Fruit fly (Drosophila melanogaster) whole organism, prepupa: Measurements from ENCODE around the gene CG1273.

Experiments used
- Blimp-1 ChIP-seq: fragments of 200-800 bp; sonication (Bioruptor generic); optimal IDR thresholded peaks from 3 replicates; lab custom pipeline; 2017; ENCODE audit warnings: missing biosample characterization, missing genetic modification characterization, mild to moderate bottlenecking, moderate library complexity, missing genetic modification reagents
- CG10631 ChIP-seq: fragments of 200-800 bp; sonication (Bioruptor generic); optimal IDR thresholded peaks from 2 replicates; lab custom pipeline; 2016; ENCODE audit warnings: missing biosample characterization, missing genetic modification characterization
- CG10669 ChIP-seq: fragments of 200-800 bp; sonication (Bioruptor generic); optimal IDR thresholded peaks from 3 replicates; lab custom pipeline; 2018; ENCODE audit warnings: missing biosample characterization, mild to moderate bottlenecking, missing genetic modification characterization, moderate library complexity
- CG11294 ChIP-seq: fragments of 200-800 bp; sonication (Bioruptor generic); IDR thresholded peaks from 2 replicates; pipeline ENCODE4 v1.3.6; 2022; ENCODE audit warnings: missing biosample characterization, missing genetic modification characterization
- CG11762 ChIP-seq: fragments of 200-800 bp; sonication (Bioruptor generic); optimal IDR thresholded peaks from 3 replicates; lab custom pipeline; 2016; ENCODE audit warnings: missing biosample characterization, missing genetic modification characterization; ENCODE audit not compliant: insufficient read depth
- CG11902 ChIP-seq: fragments of 200-800 bp; sonication (Bioruptor generic); optimal IDR thresholded peaks from 3 replicates; lab custom pipeline; 2016; ENCODE audit warnings: missing biosample characterization, missing genetic modification characterization
- CG15336 ChIP-seq: fragments of 200-800 bp; sonication (Bioruptor generic); IDR thresholded peaks from 2 replicates; pipeline ENCODE4 v1.3.6; 2022; ENCODE audit warnings: missing biosample characterization, missing genetic modification characterization
- CG1621 ChIP-seq: fragments of 200-800 bp; sonication (Bioruptor generic); optimal IDR thresholded peaks from 3 replicates; lab custom pipeline; 2018; ENCODE audit warnings: missing biosample characterization, mild to moderate bottlenecking, missing genetic modification characterization
- CG16779 ChIP-seq: fragments of 200-800 bp; sonication (Bioruptor generic); optimal IDR thresholded peaks from 3 replicates; lab custom pipeline; 2017; ENCODE audit warnings: missing biosample characterization, mild to moderate bottlenecking, missing genetic modification characterization
- CG3032 ChIP-seq: fragments of 200-800 bp; optimal IDR thresholded peaks from 2 replicates; lab custom pipeline; 2019; ENCODE audit warnings: missing biosample characterization, mild to moderate bottlenecking, missing genetic modification characterization, moderate library complexity
- CG31627 ChIP-seq: fragments of 200-800 bp; sonication (Bioruptor generic); optimal IDR thresholded peaks from 3 replicates; lab custom pipeline; 2016; ENCODE audit warnings: missing biosample characterization, missing genetic modification characterization
- CG32006 ChIP-seq: fragments of 200-800 bp; sonication (Bioruptor generic); optimal IDR thresholded peaks from 3 replicates; lab custom pipeline; 2017; ENCODE audit warnings: missing biosample characterization, mild to moderate bottlenecking, missing genetic modification characterization
- CG4318 ChIP-seq: fragments of 200-800 bp; sonication (Bioruptor generic); optimal IDR thresholded peaks from 3 replicates; lab custom pipeline; 2017; ENCODE audit warnings: missing biosample characterization, mild to moderate bottlenecking, missing genetic modification characterization
- CG6792 ChIP-seq: fragments of 200-800 bp; sonication (Bioruptor generic); optimal IDR thresholded peaks from 3 replicates; lab custom pipeline; 2016; ENCODE audit warnings: missing biosample characterization, missing genetic modification characterization
- CG6808 ChIP-seq: fragments of 200-800 bp; sonication (Bioruptor generic); optimal IDR thresholded peaks from 3 replicates; lab custom pipeline; 2017; ENCODE audit warnings: missing biosample characterization, missing genetic modification characterization, mild to moderate bottlenecking, moderate library complexity, missing genetic modification reagents
- CG6854 ChIP-seq: fragments of 200-800 bp; sonication (Bioruptor generic); optimal IDR thresholded peaks from 2 replicates; lab custom pipeline; 2017; ENCODE audit warnings: missing biosample characterization, mild to moderate bottlenecking, missing genetic modification characterization
- CG7368 ChIP-seq: fragments of 200-800 bp; sonication (Bioruptor generic); optimal IDR thresholded peaks from 3 replicates; lab custom pipeline; 2016; ENCODE audit warnings: missing biosample characterization, missing genetic modification characterization
- CG8319 ChIP-seq: fragments of 200-800 bp; sonication (Bioruptor generic); optimal IDR thresholded peaks from 3 replicates; lab custom pipeline; 2016; ENCODE audit warnings: missing biosample characterization, missing genetic modification characterization
- CG9139 ChIP-seq: fragments of 200-800 bp; sonication (Bioruptor generic); optimal IDR thresholded peaks from 3 replicates; lab custom pipeline; 2017; ENCODE audit warnings: missing biosample characterization, mild to moderate bottlenecking, missing genetic modification characterization
- Eip75B ChIP-seq: fragments of 200-800 bp; sonication (Bioruptor generic); optimal IDR thresholded peaks from 3 replicates; lab custom pipeline; 2016; ENCODE audit warnings: missing biosample characterization, missing genetic modification characterization
- Eip78C ChIP-seq: fragments of 200-800 bp; sonication (Bioruptor generic); peaks from one replicate; lab custom pipeline; 2016; ENCODE audit warnings: missing biosample characterization, missing genetic modification characterization
- Ets21C ChIP-seq: fragments of 200-800 bp; sonication (Bioruptor generic); optimal IDR thresholded peaks from 3 replicates; lab custom pipeline; 2016; ENCODE audit warnings: missing biosample characterization, missing genetic modification characterization
- Ets96B ChIP-seq: fragments of 200-800 bp; optimal IDR thresholded peaks from 2 replicates; lab custom pipeline; 2019; ENCODE audit warnings: missing biosample characterization, mild to moderate bottlenecking, missing genetic modification characterization, moderate library complexity
- Gug ChIP-seq: fragments of 200-800 bp; sonication (Bioruptor generic); IDR thresholded peaks from 2 replicates; pipeline ENCODE4 v1.3.6; 2022; ENCODE audit warnings: missing biosample characterization, missing genetic modification characterization
- Hr38 ChIP-seq: sonication (Bioruptor generic); optimal IDR thresholded peaks from 2 replicates; lab custom pipeline; 2016; ENCODE audit warnings: missing biosample characterization, missing genetic modification characterization
- Hr39 ChIP-seq: fragments of 200-800 bp; sonication (Bioruptor generic); optimal IDR thresholded peaks from 2 replicates; lab custom pipeline; 2016; ENCODE audit warnings: missing biosample characterization, missing genetic modification characterization
- Hr4 ChIP-seq: fragments of 200-800 bp; sonication (Bioruptor generic); optimal IDR thresholded peaks from 3 replicates; lab custom pipeline; 2016; ENCODE audit warnings: missing biosample characterization, missing genetic modification characterization
- Lpt ChIP-seq: fragments of 200-800 bp; sonication (Bioruptor generic); optimal IDR thresholded peaks from 3 replicates; lab custom pipeline; 2016; ENCODE audit warnings: missing biosample characterization, missing genetic modification characterization
- Met ChIP-seq: fragments of 200-800 bp; sonication (Bioruptor generic); optimal IDR thresholded peaks from 3 replicates; lab custom pipeline; 2016; ENCODE audit warnings: missing biosample characterization, missing genetic modification characterization
- OdsH ChIP-seq: fragments of 200-800 bp; sonication (Bioruptor generic); optimal IDR thresholded peaks from 3 replicates; lab custom pipeline; 2016; ENCODE audit warnings: missing biosample characterization, missing genetic modification characterization
- Smox ChIP-seq: fragments of 200-800 bp; sonication (Bioruptor generic); optimal IDR thresholded peaks from 3 replicates; lab custom pipeline; 2016; ENCODE audit warnings: missing biosample characterization, missing genetic modification characterization
- Sox14 ChIP-seq: fragments of 200-800 bp; sonication (Bioruptor generic); optimal IDR thresholded peaks from 3 replicates; lab custom pipeline; 2016; ENCODE audit warnings: missing biosample characterization, missing genetic modification characterization
- Sox15 ChIP-seq: fragments of 200-800 bp; sonication (Bioruptor generic); optimal IDR thresholded peaks from 3 replicates; lab custom pipeline; 2016; ENCODE audit warnings: missing biosample characterization, missing genetic modification characterization
- achi ChIP-seq: fragments of 200-800 bp; sonication (Bioruptor generic); optimal IDR thresholded peaks from 3 replicates; lab custom pipeline; 2016; ENCODE audit warnings: missing biosample characterization, missing genetic modification characterization
- acj6 ChIP-seq: fragments of 200-800 bp; sonication (Bioruptor generic); optimal IDR thresholded peaks from 3 replicates; lab custom pipeline; 2016; ENCODE audit warnings: missing biosample characterization, missing genetic modification characterization
- cyc ChIP-seq: fragments of 200-800 bp; sonication (Bioruptor generic); optimal IDR thresholded peaks from 3 replicates; lab custom pipeline; 2016; ENCODE audit warnings: missing biosample characterization, missing genetic modification characterization
- dac ChIP-seq: fragments of 200-800 bp; sonication (Bioruptor generic); optimal IDR thresholded peaks from 2 replicates; lab custom pipeline; 2017; ENCODE audit warnings: missing biosample characterization, mild to moderate bottlenecking, missing genetic modification characterization
- dsx ChIP-seq: fragments of 200-800 bp; optimal IDR thresholded peaks from 3 replicates; lab custom pipeline; 2019; ENCODE audit warnings: missing biosample characterization, mild to moderate bottlenecking, missing genetic modification characterization, moderate library complexity; ENCODE audit not compliant: poor library complexity, severe bottlenecking
- eg ChIP-seq: fragments of 200-800 bp; sonication (Bioruptor generic); IDR thresholded peaks from 3 replicates; pipeline ENCODE4 v1.3.6; 2022; ENCODE audit warnings: missing biosample characterization, missing genetic modification characterization
- esn ChIP-seq: fragments of 200-800 bp; sonication (Bioruptor generic); optimal IDR thresholded peaks from 2 replicates; lab custom pipeline; 2016; ENCODE audit warnings: missing biosample characterization, mild to moderate bottlenecking, missing genetic modification characterization, moderate library complexity
- fd59A ChIP-seq: fragments of 200-800 bp; sonication (Bioruptor generic); optimal IDR thresholded peaks from 2 replicates; lab custom pipeline; 2017; ENCODE audit warnings: missing biosample characterization, mild to moderate bottlenecking, missing genetic modification characterization, missing genetic modification reagents
- fd85E ChIP-seq: fragments of 200-800 bp; sonication (Bioruptor generic); optimal IDR thresholded peaks from 3 replicates; lab custom pipeline; 2016; ENCODE audit warnings: missing biosample characterization, missing genetic modification characterization
- lz ChIP-seq: fragments of 200-800 bp; sonication (Bioruptor generic); optimal IDR thresholded peaks from 3 replicates; lab custom pipeline; 2016; ENCODE audit warnings: missing biosample characterization, missing genetic modification characterization
- net ChIP-seq: fragments of 200-800 bp; sonication (Bioruptor generic); optimal IDR thresholded peaks from 3 replicates; lab custom pipeline; 2016; ENCODE audit warnings: missing biosample characterization, missing genetic modification characterization
- pdm3 ChIP-seq: fragments of 200-800 bp; sonication (Bioruptor generic); optimal IDR thresholded peaks from 3 replicates; lab custom pipeline; 2016; ENCODE audit warnings: missing biosample characterization, missing genetic modification characterization
- salr ChIP-seq, 2 experiments: fragments of 200-800 bp; sonication (Bioruptor generic); optimal IDR thresholded peaks; 3 replicates each; lab custom pipeline; 2016 to 2018; ENCODE audit warnings: missing biosample characterization in 2 of 2, missing genetic modification characterization in 2 of 2, mild to moderate bottlenecking in 1 of 2
- spab ChIP-seq: fragments of 200-800 bp; sonication (Bioruptor generic); optimal IDR thresholded peaks from 2 replicates; lab custom pipeline; 2017; ENCODE audit warnings: missing biosample characterization, mild to moderate bottlenecking, missing genetic modification characterization, missing genetic modification reagents
- ss ChIP-seq, 2 experiments: fragments of 200-800 bp; sonication (Bioruptor generic); optimal IDR thresholded peaks; 2 replicates in 1 of 2; 3 replicates in 1 of 2; lab custom pipeline; 2017 to 2018; ENCODE audit warnings: mild to moderate bottlenecking in 2 of 2, missing biosample characterization in 2 of 2, missing genetic modification characterization in 2 of 2, moderate library complexity in 1 of 2
- topi ChIP-seq: fragments of 200-800 bp; sonication (Bioruptor generic); optimal IDR thresholded peaks from 3 replicates; lab custom pipeline; 2016; ENCODE audit warnings: missing biosample characterization, missing genetic modification characterization
- vri ChIP-seq: fragments of 200-800 bp; sonication (Bioruptor generic); optimal IDR thresholded peaks from 3 replicates; lab custom pipeline; 2016; ENCODE audit warnings: missing biosample characterization, mild to moderate bottlenecking, missing genetic modification characterization

The CG1273 gene

dm6 chr3L:4283428-4284089, 20.0 kb downstream of the CG1273 start, which contains the start of the genes srw and CG1316:
TSS of gene srw (minus strand) at chr3L:4283478.
TSS of gene CG1316 (plus strand) at chr3L:4283851.
- TF ChIP-seq Sox14 (GFP tag; lab: Kevin White, UChicago) (peak; percentile 6), CG1621 (peak; percentile 53), esn (peak; percentile 12), Hr38 (GFP tag; lab: Kevin White, UChicago) (no peak), Eip75B (no peak)

dm6 chr3L:4286784-4287183, 23.3 kb downstream of the CG1273 start, which contains the start of gene TfIIEbeta:
TSS of gene TfIIEbeta (plus strand) at chr3L:4287038.
- TF ChIP-seq topi (GFP tag; lab: Kevin White, UChicago) = no peak
- no peak for TF ChIP-seq Hr39
- TF ChIP-seq Hr4 (GFP tag; lab: Kevin White, UChicago) = no peak
- TF ChIP-seq Met = no peak
- TF ChIP-seq CG31627 (GFP tag; lab: Kevin White, UChicago) = no peak
- no peak for TF ChIP-seq CG10631 (GFP tag; lab: Kevin White, UChicago)
- TF ChIP-seq Blimp-1 (GFP tag; lab: Kevin White, UChicago) = no peak
- TF ChIP-seq achi (GFP tag; lab: Kevin White, UChicago) = no peak
- no peak for TF ChIP-seq CG4318
- TF ChIP-seq Smox (GFP tag; lab: Kevin White, UChicago) = no peak
- peak; percentile 17 for TF ChIP-seq CG6854
- TF ChIP-seq CG6792 (GFP tag; lab: Kevin White, UChicago) = no peak
- no peak for TF ChIP-seq vri (GFP tag; lab: Kevin White, UChicago)
- TF ChIP-seq CG10669 (GFP tag; lab: Kevin White, UChicago) = no peak
- no peak for TF ChIP-seq fd85E
- TF ChIP-seq pdm3 (GFP tag; lab: Kevin White, UChicago) = no peak
- TF ChIP-seq CG6808 (GFP tag; lab: Kevin White, UChicago) = no peak
- TF ChIP-seq CG15336 (GFP tag; lab: Robert Waterston, UW) = peak; percentile 53; the same call in 1 of the 2 replicates
- no peak for TF ChIP-seq Gug
- no peak for TF ChIP-seq CG11294
- TF ChIP-seq fd59A (GFP tag; lab: Kevin White, UChicago) = no peak
- no peak for TF ChIP-seq lz (GFP tag; lab: Kevin White, UChicago)
- no peak for TF ChIP-seq CG7368 (GFP tag; lab: Kevin White, UChicago)
- TF ChIP-seq Lpt (GFP tag; lab: Kevin White, UChicago) = no peak
- TF ChIP-seq dac (GFP tag; lab: Kevin White, UChicago) = no peak
- TF ChIP-seq Sox15 = no peak
- TF ChIP-seq dsx (GFP tag; lab: Kevin White, UChicago) = peak; percentile 45
- TF ChIP-seq salr (GFP tag; optimal IDR thresholded peaks at IDR 0.05; lab: Kevin White, UChicago) = no peak
- TF ChIP-seq Ets96B = no peak
- no peak for TF ChIP-seq ss (GFP tag; optimal IDR thresholded peaks at IDR 0.05; lab: Kevin White, UChicago)
- no peak for TF ChIP-seq CG11902 (GFP tag; lab: Kevin White, UChicago)
- TF ChIP-seq CG11762 (GFP tag; lab: Kevin White, UChicago) = no peak
- no peak for TF ChIP-seq net (GFP tag; lab: Kevin White, UChicago)
- TF ChIP-seq CG3032 (tag; lab: Kevin White, UChicago) = peak; percentile 10
- no peak for TF ChIP-seq CG9139
- TF ChIP-seq CG16779 (tag; lab: Kevin White, UChicago) = no peak
- TF ChIP-seq Hr38 (GFP tag; lab: Kevin White, UChicago) = no peak
- TF ChIP-seq CG32006 = no peak
- TF ChIP-seq Eip78C (GFP tag; lab: Kevin White, UChicago) = peak; percentile 80
- no peak for TF ChIP-seq acj6 (GFP tag; lab: Kevin White, UChicago)
- peak; percentile 37 for TF ChIP-seq Sox14 (GFP tag; lab: Kevin White, UChicago)
- no peak for TF ChIP-seq Ets21C
- no peak for TF ChIP-seq CG8319
- no peak for TF ChIP-seq spab (GFP tag; lab: Kevin White, UChicago)
- no peak for TF ChIP-seq cyc (GFP tag; lab: Kevin White, UChicago)
- TF ChIP-seq eg = peak; percentile 64; the same call in 2 of the 3 replicates
- TF ChIP-seq OdsH (GFP tag; lab: Kevin White, UChicago) = no peak
